Fruit fly (Drosophila melanogaster): ENCODE measurements around the gene Ctl2.
A peak's percentile ranks its signal among the peaks of the same experiment; 100 is the strongest.

DNA sequence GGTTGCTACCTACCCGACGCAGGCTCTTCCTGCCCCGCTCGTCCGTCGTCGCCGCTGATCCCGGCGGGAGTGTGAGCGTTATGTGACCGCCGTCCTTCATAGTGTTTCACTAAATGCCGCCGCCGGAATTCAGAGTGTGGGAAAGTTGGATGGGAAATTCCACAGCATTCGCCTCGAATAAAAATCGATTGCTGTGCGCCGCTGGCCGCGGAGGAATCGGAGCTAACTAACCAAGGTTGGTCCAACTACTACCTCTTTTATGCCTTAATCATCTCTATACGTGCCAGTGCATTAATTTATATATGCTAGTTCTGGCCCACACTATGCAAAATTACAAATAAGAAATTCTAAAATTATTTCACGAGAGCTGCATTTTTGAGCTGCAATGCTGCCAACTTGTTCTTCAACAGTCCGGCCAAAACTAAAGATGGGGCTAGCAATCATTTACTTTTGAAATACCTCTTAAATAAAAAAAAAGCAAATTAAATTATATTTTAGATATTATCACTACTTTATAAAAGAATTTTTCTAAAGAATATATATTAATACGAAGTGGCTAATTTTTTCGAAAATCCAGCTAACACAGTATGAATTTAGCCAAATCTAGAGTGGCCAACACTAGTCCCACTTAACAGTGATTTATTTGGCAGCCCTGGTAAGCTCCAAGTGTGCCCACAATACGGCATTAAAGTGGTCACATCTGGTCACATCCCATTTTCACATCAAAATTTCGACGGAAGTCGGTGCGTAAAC is 10.6 kb upstream of the Ctl2 start, which contains the start of the genes alpha-Man-Ib and Pdhb:
- no peak for TF ChIP-seq oc (tag; optimal IDR thresholded peaks at IDR 0.05)
- peak; percentile 78 for TF ChIP-seq CG6272 (GFP tag; IDR thresholded peaks at IDR 0.05)
- peak; percentile 62; the same call in 2 of the 3 replicates for TF ChIP-seq CG14050 (GFP tag; IDR thresholded peaks at IDR 0.05)
- peak; percentile 50 for TF ChIP-seq D19B (GFP tag; optimal IDR thresholded peaks at IDR 0.05)
- no peak for TF ChIP-seq sim (GFP tag; IDR thresholded peaks at IDR 0.05)
- peak; percentile 45 for TF ChIP-seq Sin3A (optimal IDR thresholded peaks at IDR 0.05)
- no peak for TF ChIP-seq ash1 (GFP tag; optimal IDR thresholded peaks at IDR 0.05)
- peak; percentile 90 for TF ChIP-seq Med (GFP tag)
- TF ChIP-seq Ets97D (GFP tag; optimal IDR thresholded peaks at IDR 0.05), result peak; percentile 61
- peak; percentile 11 for TF ChIP-seq pfk (GFP tag; optimal IDR thresholded peaks at IDR 0.05)
- peak; percentile 92 for TF ChIP-seq Ptx1 (GFP tag; IDR thresholded peaks at IDR 0.05)
- TF ChIP-seq CG17612 (GFP tag; IDR thresholded peaks at IDR 0.05), result no peak
- peak; percentile 25 for TF ChIP-seq Dad (GFP tag; optimal IDR thresholded peaks at IDR 0.05)
- peak; percentile 66 for TF ChIP-seq caup (GFP tag; optimal IDR thresholded peaks at IDR 0.05; ENCODE audit: severe bottlenecking)
